Fruit fly (Drosophila melanogaster) whole organism, embryonic: ENCODE results near the gene Snm1.

Experiments
- Awh ChIP-seq: fragments of 200-800 bp; sonication (Bioruptor generic); IDR thresholded peaks from 2 replicates; pipeline ENCODE4, ENCODE4 v1.3.6; 2022; ENCODE audit warnings: missing biosample characterization, missing genetic modification characterization
- Bdp1 ChIP-seq: fragments of 200-800 bp; sonication (Bioruptor generic); optimal IDR thresholded peaks from 3 replicates; lab custom pipeline; 2016; ENCODE audit warnings: missing biosample characterization, missing genetic modification characterization
- CG10267 ChIP-seq: fragments of 200-800 bp; sonication (Bioruptor generic); optimal IDR thresholded peaks from 2 replicates; lab custom pipeline; 2018; ENCODE audit warnings: missing biosample characterization, mild to moderate bottlenecking, missing genetic modification characterization, moderate library complexity
- CG10274 ChIP-seq: fragments of 200-800 bp; sonication (Bioruptor generic); optimal IDR thresholded peaks from 3 replicates; lab custom pipeline; 2017; ENCODE audit warnings: missing biosample characterization, mild to moderate bottlenecking, missing genetic modification characterization
- CG10959 ChIP-seq: fragments of 200-800 bp; sonication (Bioruptor generic); IDR thresholded peaks from 2 replicates; pipeline ENCODE4 v1.3.6; 2022; ENCODE audit warnings: missing biosample characterization, missing genetic modification characterization
- CG11456 ChIP-seq: fragments of 200-800 bp; sonication (Bioruptor generic); IDR thresholded peaks from 3 replicates; pipeline ENCODE4 v1.3.6; 2022; ENCODE audit warnings: missing biosample characterization, missing genetic modification characterization
- CG12155 ChIP-seq: fragments of 200-800 bp; sonication (Bioruptor generic); optimal IDR thresholded peaks from 3 replicates; lab custom pipeline; 2016; ENCODE audit warnings: missing biosample characterization, missing genetic modification characterization
- CG12299 ChIP-seq: fragments of 200-800 bp; sonication (Bioruptor generic); optimal IDR thresholded peaks from 2 replicates; lab custom pipeline; 2018; ENCODE audit warnings: missing biosample characterization, mild to moderate bottlenecking, missing genetic modification characterization
- CG13424 ChIP-seq: fragments of 200-800 bp; sonication (Bioruptor generic); optimal IDR thresholded peaks from 2 replicates; lab custom pipeline; 2019; ENCODE audit warnings: missing biosample characterization, mild to moderate bottlenecking, missing genetic modification characterization, moderate library complexity
- CG14860 ChIP-seq: fragments of 200-800 bp; sonication (Bioruptor generic); IDR thresholded peaks from 3 replicates; pipeline ENCODE4 v1.3.6; 2022; ENCODE audit warnings: missing biosample characterization, missing genetic modification characterization; ENCODE audit not compliant: partially characterized antibody
- CG2120 ChIP-seq: fragments of 200-800 bp; sonication (Bioruptor generic); optimal IDR thresholded peaks from 3 replicates; lab custom pipeline; 2016; ENCODE audit warnings: missing biosample characterization, missing genetic modification characterization
- CG3065 ChIP-seq: fragments of 200-800 bp; sonication (Bioruptor generic); optimal IDR thresholded peaks from 2 replicates; lab custom pipeline; 2016; ENCODE audit warnings: missing biosample characterization, missing genetic modification characterization
- CG31388 ChIP-seq: fragments of 200-800 bp; sonication (Bioruptor generic); optimal IDR thresholded peaks from 2 replicates; lab custom pipeline; 2016; ENCODE audit warnings: missing biosample characterization, missing genetic modification characterization
- CG3163 ChIP-seq: fragments of 200-800 bp; sonication (Bioruptor generic); optimal IDR thresholded peaks from 3 replicates; lab custom pipeline; 2016; ENCODE audit warnings: missing biosample characterization, missing genetic modification characterization
- CG3407 ChIP-seq: fragments of 200-800 bp; sonication (Bioruptor generic); optimal IDR thresholded peaks from 2 replicates; lab custom pipeline; 2018; ENCODE audit warnings: missing biosample characterization, mild to moderate bottlenecking, missing genetic modification characterization
- CG34376 ChIP-seq: fragments of 200-800 bp; sonication (Bioruptor generic); optimal IDR thresholded peaks from 2 replicates; lab custom pipeline; 2018; ENCODE audit warnings: missing biosample characterization, mild to moderate bottlenecking, missing genetic modification characterization
- CG34422 ChIP-seq: fragments of 200-800 bp; sonication (Bioruptor generic); IDR thresholded peaks from 3 replicates; pipeline ENCODE4 v1.3.6; 2022; ENCODE audit warnings: missing biosample characterization, missing genetic modification characterization
- CG7372 ChIP-seq: fragments of 200-800 bp; sonication (Bioruptor generic); IDR thresholded peaks from 2 replicates; pipeline ENCODE4 v1.3.6; 2022; ENCODE audit warnings: missing biosample characterization, missing genetic modification characterization
- CG7839 ChIP-seq: fragments of 200-800 bp; sonication (Bioruptor generic); optimal IDR thresholded peaks from 3 replicates; lab custom pipeline; 2018; ENCODE audit warnings: missing biosample characterization, mild to moderate bottlenecking, missing genetic modification characterization, moderate library complexity
- Deaf1 ChIP-seq: fragments of 200-800 bp; optimal IDR thresholded peaks from 3 replicates; lab custom pipeline; 2019; ENCODE audit warnings: missing biosample characterization, mild to moderate bottlenecking, missing genetic modification characterization, moderate library complexity
- Dp ChIP-seq: fragments of 200-800 bp; sonication (Bioruptor generic); optimal IDR thresholded peaks from 2 replicates; lab custom pipeline; 2018; ENCODE audit warnings: missing biosample characterization, mild to moderate bottlenecking, missing genetic modification characterization, moderate library complexity
- H15 ChIP-seq: fragments of 200-800 bp; sonication (Bioruptor generic); IDR thresholded peaks from 3 replicates; pipeline ENCODE4 v1.3.6; 2022; ENCODE audit warnings: missing biosample characterization, missing genetic modification characterization
- Hmr ChIP-seq: fragments of 200-800 bp; sonication (Bioruptor generic); optimal IDR thresholded peaks from 3 replicates; lab custom pipeline; 2017; ENCODE audit warnings: mild to moderate bottlenecking, missing biosample characterization, missing genetic modification reagents, missing genetic modification characterization
- Hr3 ChIP-seq: fragments of 200-800 bp; sonication (Bioruptor generic); optimal IDR thresholded peaks from 3 replicates; lab custom pipeline; 2016; ENCODE audit warnings: missing biosample characterization, missing genetic modification characterization
- Hsf ChIP-seq: fragments of 200-800 bp; sonication (Bioruptor generic); optimal IDR thresholded peaks from 3 replicates; lab custom pipeline; 2016; ENCODE audit warnings: missing biosample characterization, missing genetic modification characterization
- Rfx ChIP-seq: fragments of 200-800 bp; sonication (Bioruptor generic); IDR thresholded peaks from 2 replicates; pipeline ENCODE4 v1.3.6; 2022; ENCODE audit warnings: missing biosample characterization, missing genetic modification characterization
- TFAM ChIP-seq: fragments of 200-800 bp; sonication (Bioruptor generic); optimal IDR thresholded peaks from 2 replicates; lab custom pipeline; 2017; ENCODE audit warnings: missing biosample characterization, missing genetic modification characterization, inconsistent platforms
- Xbp1 ChIP-seq: fragments of 200-800 bp; sonication (Bioruptor generic); optimal IDR thresholded peaks from 3 replicates; lab custom pipeline; 2016; ENCODE audit warnings: missing biosample characterization, mild to moderate bottlenecking, missing genetic modification characterization
- ac ChIP-seq: fragments of 200-800 bp; sonication (Bioruptor generic); optimal IDR thresholded peaks from 3 replicates; lab custom pipeline; 2017; ENCODE audit warnings: missing biosample characterization, mild to moderate bottlenecking, missing genetic modification characterization
- amos ChIP-seq: fragments of 200-800 bp; sonication (Bioruptor generic); IDR thresholded peaks from 2 replicates; pipeline ENCODE4 v1.3.6; 2022; ENCODE audit warnings: missing biosample characterization, missing genetic modification characterization; ENCODE audit not compliant: partially characterized antibody
- bbx ChIP-seq: fragments of 200-800 bp; sonication (Bioruptor generic); IDR thresholded peaks from 2 replicates; pipeline ENCODE4 v1.3.6; 2022; ENCODE audit warnings: missing biosample characterization, missing genetic modification characterization; ENCODE audit not compliant: partially characterized antibody
- bigmax ChIP-seq: fragments of 200-800 bp; sonication (Bioruptor generic); optimal IDR thresholded peaks from 2 replicates; lab custom pipeline; 2018; ENCODE audit warnings: missing biosample characterization, mild to moderate bottlenecking, missing genetic modification characterization
- ci ChIP-seq: fragments of 200-800 bp; sonication (Bioruptor generic); IDR thresholded peaks from 3 replicates; pipeline ENCODE4 v1.3.6; 2022; ENCODE audit warnings: missing biosample characterization, missing genetic modification characterization
- crp ChIP-seq, 2 experiments: fragments of 200-800 bp; sonication (Bioruptor generic); optimal IDR thresholded peaks; 2 replicates in 1 of 2; 3 replicates in 1 of 2; lab custom pipeline; 2017; ENCODE audit warnings: missing biosample characterization in 2 of 2, missing genetic modification characterization in 2 of 2, mild to moderate bottlenecking in 1 of 2, moderate library complexity in 1 of 2
- da ChIP-seq: fragments of 200-800 bp; sonication (Bioruptor generic); optimal IDR thresholded peaks from 2 replicates; lab custom pipeline; 2016; ENCODE audit warnings: missing biosample characterization, missing genetic modification characterization
- dan ChIP-seq: fragments of 200-800 bp; sonication (Bioruptor generic); IDR thresholded peaks from 2 replicates; pipeline ENCODE4 v1.3.6; 2022; ENCODE audit warnings: missing biosample characterization, missing genetic modification characterization
- ewg ChIP-seq: fragments of 200-800 bp; sonication (Bioruptor generic); optimal IDR thresholded peaks from 3 replicates; lab custom pipeline; 2017; ENCODE audit warnings: mild to moderate bottlenecking, missing biosample characterization, missing genetic modification reagents, missing genetic modification characterization
- fd3F ChIP-seq: fragments of 200-800 bp; sonication (Bioruptor generic); optimal IDR thresholded peaks from 2 replicates; lab custom pipeline; 2018; ENCODE audit warnings: missing biosample characterization, mild to moderate bottlenecking, missing genetic modification characterization, moderate library complexity
- ind ChIP-seq: fragments of 200-800 bp; sonication (Bioruptor generic); optimal IDR thresholded peaks from 3 replicates; lab custom pipeline; 2016; ENCODE audit warnings: missing biosample characterization, missing genetic modification characterization
- nerfin-1 ChIP-seq: fragments of 200-800 bp; sonication (Bioruptor generic); optimal IDR thresholded peaks from 3 replicates; lab custom pipeline; 2019; ENCODE audit warnings: missing biosample characterization, mild to moderate bottlenecking, missing genetic modification characterization, moderate library complexity
- org-1 ChIP-seq: fragments of 200-800 bp; sonication (Bioruptor generic); optimal IDR thresholded peaks from 2 replicates; lab custom pipeline; 2017; ENCODE audit warnings: missing biosample characterization, missing genetic modification characterization
- otp ChIP-seq: fragments of 200-800 bp; sonication (Bioruptor generic); IDR thresholded peaks from 3 replicates; pipeline ENCODE4, ENCODE4 v1.3.6; 2022; ENCODE audit warnings: missing biosample characterization, missing genetic modification characterization
- p53 ChIP-seq: fragments of 200-800 bp; sonication (Bioruptor generic); optimal IDR thresholded peaks from 2 replicates; lab custom pipeline; 2016; ENCODE audit warnings: missing biosample characterization, missing genetic modification characterization
- pan ChIP-seq, 4 experiments: fragments of >200 bp in 3 of 4; fragments of 200-800 bp in 1 of 4; sonication (Bioruptor generic) in 1 of 4; optimal IDR thresholded peaks in 3 of 4; IDR thresholded peaks in 1 of 4; 2 replicates each; pipeline versions ENCODE4 v1.3.6 to Lab custom; 2017 to 2022; ENCODE audit warnings: missing biosample characterization in 2 of 4, missing genetic modification characterization in 2 of 4, mixed read lengths in 1 of 4
- pita ChIP-seq: fragments of 200-800 bp; sonication (Bioruptor generic); optimal IDR thresholded peaks from 2 replicates; lab custom pipeline; 2017; ENCODE audit warnings: missing biosample characterization, mild to moderate bottlenecking, missing genetic modification characterization
- repo ChIP-seq: fragments of 200-800 bp; sonication (Bioruptor generic); optimal IDR thresholded peaks from 2 replicates; lab custom pipeline; 2016; ENCODE audit warnings: missing biosample characterization, missing genetic modification characterization
- so ChIP-seq: fragments of 200-800 bp; sonication (Bioruptor generic); IDR thresholded peaks from 3 replicates; pipeline ENCODE4 v1.3.6; 2022; ENCODE audit warnings: missing biosample characterization, missing genetic modification characterization
- tll ChIP-seq, 2 experiments: fragments of 200-800 bp in 1 of 2; fragments of >200 bp in 1 of 2; sonication (Bioruptor generic) in 1 of 2; optimal IDR thresholded peaks; 2 replicates each; lab custom pipeline; 2017 to 2019; ENCODE audit warnings: missing biosample characterization in 2 of 2, missing genetic modification characterization in 2 of 2, mild to moderate bottlenecking in 1 of 2, moderate library complexity in 1 of 2
- unpg ChIP-seq: fragments of 200-800 bp; sonication (Bioruptor generic); optimal IDR thresholded peaks from 3 replicates; lab custom pipeline; 2018; ENCODE audit warnings: missing biosample characterization, mild to moderate bottlenecking, missing genetic modification characterization, moderate library complexity
- vvl ChIP-seq: fragments of 200-800 bp; sonication (Bioruptor generic); IDR thresholded peaks from 2 replicates; pipeline ENCODE4 v1.3.6; 2022; ENCODE audit warnings: missing biosample characterization, missing genetic modification characterization

Snm1 gene

DNA sequence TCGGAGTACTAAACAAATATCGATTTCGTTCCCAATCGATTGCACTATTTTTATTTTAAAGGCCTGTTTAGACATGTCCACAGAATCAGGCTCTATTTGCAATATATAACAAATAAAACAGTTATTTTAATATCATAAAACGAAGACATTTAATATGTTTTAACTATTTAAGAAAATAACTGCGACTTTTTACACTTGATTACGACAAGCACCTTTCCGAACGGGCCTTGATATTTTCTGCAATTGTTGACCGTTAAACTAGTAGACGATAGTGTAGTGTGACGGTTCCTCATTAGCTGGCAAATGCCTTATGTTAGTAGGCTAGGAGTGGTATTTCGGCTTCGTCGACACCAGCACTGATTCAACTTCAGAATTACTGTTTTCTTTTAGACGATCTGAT, 13.7 kb downstream of the Snm1 start, which contains the start of the genes CG2931 and Rheb (continued):
- peak; percentile 65 for TF ChIP-seq Hsf
- no peak for TF ChIP-seq so (GFP tag; lab: Robert Waterston, UW)
- TF ChIP-seq Hmr (GFP tag; lab: Kevin White, UChicago) = peak; percentile 69
- no peak for TF ChIP-seq pan (optimal IDR thresholded peaks at IDR 0.05; lab: Kevin White, UChicago)
- TF ChIP-seq pan (GFP tag; optimal IDR thresholded peaks at IDR 0.05 in 1 of 2, IDR thresholded peaks at IDR 0.05 in 1 of 2) = peak in 1 of 2 experiments; percentile 79
- peak; percentile 27 for TF ChIP-seq nerfin-1 (tag; lab: Kevin White, UChicago)
- peak; percentile 81 for TF ChIP-seq Rfx
- TF ChIP-seq otp = no peak
- no peak for TF ChIP-seq CG3065
- TF ChIP-seq CG10267 (tag; lab: Kevin White, UChicago) = peak; percentile 80
- TF ChIP-seq H15 (GFP tag; lab: Robert Waterston, UW) = 0 out of 3 replicates have a peak, but pooled peaks have one; percentile 40
- TF ChIP-seq CG13424 (tag; lab: Kevin White, UChicago) = peak; percentile 75
- no peak for TF ChIP-seq bigmax
- TF ChIP-seq fd3F (GFP tag; lab: Kevin White, UChicago) = peak; percentile 55
- TF ChIP-seq p53 = peak; percentile 15
- TF ChIP-seq CG14860 = peak; percentile 63; the same call in 2 of the 3 replicates
- no peak for TF ChIP-seq TFAM (GFP tag; lab: Kevin White, UChicago)
- peak; percentile 59 for TF ChIP-seq Awh (GFP tag; lab: Robert Waterston, UW)
- no peak for TF ChIP-seq ac (GFP tag; lab: Kevin White, UChicago)
- TF ChIP-seq vvl (GFP tag; lab: Robert Waterston, UW) = peak; percentile 74
- peak; percentile 69 for TF ChIP-seq bbx (GFP tag; lab: Robert Waterston, UW)
- TF ChIP-seq ind (GFP tag; lab: Kevin White, UChicago) = peak; percentile 76
- TF ChIP-seq pita (GFP tag; lab: Kevin White, UChicago) = no peak
- TF ChIP-seq unpg (GFP tag; lab: Kevin White, UChicago) = peak; percentile 69
- TF ChIP-seq CG3163 = no peak
- 0 out of 3 replicates have a peak, but pooled peaks have one; percentile 28 for TF ChIP-seq CG11456 (GFP tag; lab: Robert Waterston, UW)
- peak; percentile 35 for TF ChIP-seq Dp
- no peak for TF ChIP-seq org-1 (GFP tag; lab: Kevin White, UChicago)
- TF ChIP-seq tll (GFP tag; optimal IDR thresholded peaks at IDR 0.05; lab: Kevin White, UChicago) = no peak
- 0 out of 3 replicates have a peak, but pooled peaks have one; percentile 27 for TF ChIP-seq ci (GFP tag; lab: Robert Waterston, UW)
- peak; percentile 24; the same call in 1 of the 2 replicates for TF ChIP-seq CG7372 (GFP tag; lab: Robert Waterston, UW)
- TF ChIP-seq CG3407 = peak; percentile 22
- peak; percentile 45 for TF ChIP-seq ewg (GFP tag; lab: Kevin White, UChicago)
- TF ChIP-seq repo (GFP tag; lab: Kevin White, UChicago) = no peak
- peak; percentile 58 for TF ChIP-seq CG7839 (tag; lab: Kevin White, UChicago)
- TF ChIP-seq Deaf1 = peak; percentile 42
- peak; percentile 63 for TF ChIP-seq Hr3 (GFP tag; lab: Kevin White, UChicago)
- no peak for TF ChIP-seq dan (GFP tag; lab: Robert Waterston, UW)
- TF ChIP-seq CG10959 (GFP tag; lab: Robert Waterston, UW) = no peak
- peak; percentile 83 for TF ChIP-seq CG2120 (GFP tag; lab: Kevin White, UChicago)
- TF ChIP-seq CG10274 (GFP tag; lab: Kevin White, UChicago) = no peak
- peak; percentile 71 for TF ChIP-seq CG12155 (GFP tag; lab: Kevin White, UChicago)
- TF ChIP-seq Xbp1 (GFP tag; lab: Kevin White, UChicago) = peak; percentile 77
- TF ChIP-seq CG31388 (GFP tag; lab: Kevin White, UChicago) = no peak
- peak; percentile 35; the same call in 1 of the 3 replicates for TF ChIP-seq CG34422 (GFP tag; lab: Robert Waterston, UW)
- no peak for TF ChIP-seq CG34376 (GFP tag; lab: Kevin White, UChicago)
- peak; percentile 76 for TF ChIP-seq amos
- peak; percentile 41 for TF ChIP-seq CG12299 (tag; lab: Kevin White, UChicago)
- TF ChIP-seq Bdp1 (GFP tag; lab: Kevin White, UChicago) = peak; percentile 28
- peak in 1 of 2 experiments; percentile 55 for TF ChIP-seq crp (GFP tag; optimal IDR thresholded peaks at IDR 0.05; lab: Kevin White, UChicago)
- no peak for TF ChIP-seq da
